Worm (Caenorhabditis elegans) whole organism, L4 larva: ENCODE data around the gene clec-43.

Source experiments
- R02D3.7 ChIP-seq: fragments of 150-350 bp; sonication (generic microtip); optimal IDR thresholded peaks from 3 replicates; lab custom pipeline; 2014; ENCODE audit warnings: missing biosample characterization, missing genetic modification characterization
- daf-19 ChIP-seq: fragments of 200-800 bp; sonication (Bioruptor generic); conservative IDR thresholded peaks from 2 replicates; pipeline ENCODE4 v1.3.6; 2022; ENCODE audit warnings: missing genetic modification characterization, missing compliant biosample characterization
- dve-1 ChIP-seq: sonication (generic microtip); optimal IDR thresholded peaks from 2 replicates; lab custom pipeline; 2017; ENCODE audit warnings: antibody characterized with exemption, mild to moderate bottlenecking, missing genetic modification characterization, missing compliant biosample characterization; ENCODE audit not compliant: insufficient read depth
- egl-27 ChIP-seq: sonication (generic microtip); optimal IDR thresholded peaks from 3 replicates; lab custom pipeline; 2017; ENCODE audit warnings: missing biosample characterization, missing genetic modification reagents, missing genetic modification characterization
- jun-1 ChIP-seq: fragments of 150-350 bp; optimal IDR thresholded peaks from 2 replicates; lab custom pipeline; 2014; ENCODE audit warnings: missing biosample characterization, missing genetic modification reagents, missing genetic modification characterization
- lir-3 ChIP-seq: sonication (generic microtip); optimal IDR thresholded peaks from 2 replicates; lab custom pipeline; 2016; ENCODE audit warnings: mild to moderate bottlenecking, missing genetic modification characterization, missing compliant biosample characterization
- nhr-237 ChIP-seq: sonication (generic microtip); optimal IDR thresholded peaks from 2 replicates; lab custom pipeline; 2017; ENCODE audit warnings: missing biosample characterization, missing genetic modification characterization
- nhr-28 ChIP-seq: fragments of 150-350 bp; optimal IDR thresholded peaks from 2 replicates; lab custom pipeline; 2014; ENCODE audit warnings: missing biosample characterization, missing genetic modification characterization
- tag-97 ChIP-seq: fragments of 200-800 bp; sonication (Bioruptor generic); IDR thresholded peaks from 2 replicates; pipeline ENCODE4 v1.3.6; 2022; ENCODE audit warnings: missing genetic modification characterization, missing compliant biosample characterization
- unc-62 ChIP-seq, 3 experiments: fragments of 150-350 bp in 1 of 3; sonication (generic microtip); optimal IDR thresholded peaks in 2 of 3; peaks in 1 of 3; 1 replicate in 1 of 3; 2 replicates in 2 of 3; lab custom pipeline; 2014 to 2017; ENCODE audit warnings: missing biosample characterization in 3 of 3, missing genetic modification characterization in 3 of 3, missing genetic modification reagents in 3 of 3, missing genotype in 1 of 3
- vab-7 ChIP-seq: fragments of 200-800 bp; sonication (Bioruptor generic); IDR thresholded peaks from 2 replicates; pipeline ENCODE4 v1.3.6; 2022; ENCODE audit warnings: missing genetic modification reagents, missing genetic modification characterization, missing compliant biosample characterization
- zag-1 ChIP-seq: fragments of 150-350 bp; optimal IDR thresholded peaks from 2 replicates; lab custom pipeline; 2014; ENCODE audit warnings: missing biosample characterization, missing genetic modification characterization

- TF ChIP-seq unc-62 (GFP tag; optimal IDR thresholded peaks at IDR 0.05 in 1 of 2; lab: Kevin White, UChicago) (no peak), unc-62 (tag; optimal IDR thresholded peaks at IDR 0.05; lab: Kevin White, UChicago) (no peak), daf-19 (GFP tag; lab: Robert Waterston, UW) (no peak), vab-7 (GFP tag; lab: Robert Waterston, UW) (no peak), R02D3.7 (tag; lab: Kevin White, UChicago) (no peak), egl-27 (tag; lab: Kevin White, UChicago) (no peak), nhr-28 (no peak), jun-1 (tag; lab: Kevin White, UChicago) (no peak), lir-3 (no peak), dve-1 (tag; lab: Kevin White, UChicago) (no peak), nhr-237 (tag; lab: Kevin White, UChicago) (no peak), zag-1 (no peak), tag-97 (GFP tag; lab: Robert Waterston, UW) (no peak)
Observed at ce11 chrII:948091-948490, 4.2 kb downstream of the clec-43 start, which contains the start of gene fbxc-32.
